Worm (Caenorhabditis elegans): ENCODE measurements around the gene dnj-23.

The dnj-23 gene

DNA sequence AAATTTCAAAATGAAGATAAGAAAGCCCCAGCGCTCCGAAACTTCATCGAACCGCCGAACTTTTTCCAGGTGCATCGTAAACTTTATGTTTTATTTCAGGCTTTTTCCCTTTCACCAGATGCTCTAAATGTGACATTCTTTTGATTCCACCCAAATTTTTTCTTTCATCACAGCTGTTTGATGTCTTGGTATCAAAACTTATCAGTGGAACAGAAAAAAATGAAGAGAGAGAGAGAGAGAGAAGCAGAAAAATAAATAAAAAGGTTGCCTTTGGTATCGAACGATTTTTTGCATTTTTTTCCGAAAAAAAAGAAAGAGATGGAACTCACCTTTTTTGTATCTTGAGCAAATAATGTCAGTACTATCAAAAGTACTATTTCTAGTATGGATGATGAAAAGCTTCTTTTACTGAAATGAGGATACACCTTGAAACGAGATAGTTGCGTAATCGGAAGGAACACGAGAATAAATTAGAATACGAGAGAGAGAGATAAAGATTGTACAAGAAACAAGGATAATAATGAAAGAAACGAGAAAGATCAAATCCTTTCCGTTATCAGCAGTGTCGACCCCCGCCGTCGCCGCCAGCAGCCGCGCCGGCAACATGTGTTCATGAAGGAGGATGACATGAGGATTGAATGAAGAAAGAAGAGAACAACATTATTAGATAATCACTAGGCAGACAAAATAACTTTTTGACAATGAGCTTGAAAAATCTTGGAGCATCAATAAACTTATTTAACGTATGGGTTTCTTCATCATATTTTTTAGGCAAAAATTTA lies 32.1 kb downstream of the dnj-23 start:
- TF ChIP-seq him-1 (tag; optimal IDR thresholded peaks at IDR 0.05) (no peak), W03F9.2 (tag; optimal IDR thresholded peaks at IDR 0.05) (no peak), dao-5 (tag; optimal IDR thresholded peaks at IDR 0.05) (no peak)

- no peak for TF ChIP-seq W03F9.2 (tag; optimal IDR thresholded peaks at IDR 0.05)
- no peak for TF ChIP-seq him-1 (tag; optimal IDR thresholded peaks at IDR 0.05)
- no peak for TF ChIP-seq dao-5 (tag; optimal IDR thresholded peaks at IDR 0.05)
These were observed 33.9 kb downstream of the dnj-23 start for ce11 chrII:9074492-9074891.

ce11 chrII:9072769-9073168 lies 35.6 kb downstream of the dnj-23 start:
- TF ChIP-seq him-1 (tag; optimal IDR thresholded peaks at IDR 0.05) (no peak), W03F9.2 (tag; optimal IDR thresholded peaks at IDR 0.05) (no peak), dao-5 (tag; optimal IDR thresholded peaks at IDR 0.05) (no peak)

ce11 chrII:9070740-9071139 lies 37.7 kb downstream of the dnj-23 start, which contains the start of gene T24B8.4:
T24B8.4 (minus strand) TSS chrII:9070840.
- TF ChIP-seq dao-5 (tag; optimal IDR thresholded peaks at IDR 0.05) (no peak), W03F9.2 (tag; optimal IDR thresholded peaks at IDR 0.05) (no peak), him-1 (tag; optimal IDR thresholded peaks at IDR 0.05) (no peak)

ce11 chrII:9069836-9070235 lies 38.6 kb downstream of the dnj-23 start:
- TF ChIP-seq him-1 (tag; optimal IDR thresholded peaks at IDR 0.05) (no peak), dao-5 (tag; optimal IDR thresholded peaks at IDR 0.05) (no peak), W03F9.2 (tag; optimal IDR thresholded peaks at IDR 0.05) (no peak)

DNA sequence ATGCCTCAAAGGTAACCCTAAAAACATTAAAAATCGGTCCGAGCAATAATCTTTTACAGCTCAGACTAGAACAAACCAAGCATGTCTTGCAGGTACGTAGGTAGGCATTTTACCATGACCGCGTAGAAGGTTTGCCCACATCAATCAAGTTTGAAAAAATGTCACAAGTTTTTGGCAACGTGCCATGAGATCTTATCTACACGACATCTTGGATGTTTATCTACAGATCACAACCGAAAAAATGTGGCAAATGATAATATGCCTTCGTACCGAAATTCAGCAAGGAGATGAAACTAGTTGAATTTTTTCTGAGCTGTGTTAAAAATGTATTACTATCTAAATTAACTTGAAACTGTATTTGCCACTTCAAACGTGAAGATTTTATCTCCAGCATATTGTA lies 44.0 kb downstream of the dnj-23 start:
- no peak for TF ChIP-seq dao-5 (tag; optimal IDR thresholded peaks at IDR 0.05)
- no peak for TF ChIP-seq W03F9.2 (tag; optimal IDR thresholded peaks at IDR 0.05)
- no peak for TF ChIP-seq him-1 (tag; optimal IDR thresholded peaks at IDR 0.05)

- TF ChIP-seq dao-5 (tag; optimal IDR thresholded peaks at IDR 0.05) (no peak), him-1 (tag; optimal IDR thresholded peaks at IDR 0.05) (no peak), W03F9.2 (tag; optimal IDR thresholded peaks at IDR 0.05) (no peak)
These were observed 45.0 kb downstream of the dnj-23 start for ce11 chrII:9063350-9063749.

- TF ChIP-seq him-1 (tag; optimal IDR thresholded peaks at IDR 0.05) (no peak), dao-5 (tag; optimal IDR thresholded peaks at IDR 0.05) (no peak), W03F9.2 (tag; optimal IDR thresholded peaks at IDR 0.05) (no peak)
These were observed 46.0 kb downstream of the dnj-23 start for ce11 chrII:9062261-9062948.

DNA sequence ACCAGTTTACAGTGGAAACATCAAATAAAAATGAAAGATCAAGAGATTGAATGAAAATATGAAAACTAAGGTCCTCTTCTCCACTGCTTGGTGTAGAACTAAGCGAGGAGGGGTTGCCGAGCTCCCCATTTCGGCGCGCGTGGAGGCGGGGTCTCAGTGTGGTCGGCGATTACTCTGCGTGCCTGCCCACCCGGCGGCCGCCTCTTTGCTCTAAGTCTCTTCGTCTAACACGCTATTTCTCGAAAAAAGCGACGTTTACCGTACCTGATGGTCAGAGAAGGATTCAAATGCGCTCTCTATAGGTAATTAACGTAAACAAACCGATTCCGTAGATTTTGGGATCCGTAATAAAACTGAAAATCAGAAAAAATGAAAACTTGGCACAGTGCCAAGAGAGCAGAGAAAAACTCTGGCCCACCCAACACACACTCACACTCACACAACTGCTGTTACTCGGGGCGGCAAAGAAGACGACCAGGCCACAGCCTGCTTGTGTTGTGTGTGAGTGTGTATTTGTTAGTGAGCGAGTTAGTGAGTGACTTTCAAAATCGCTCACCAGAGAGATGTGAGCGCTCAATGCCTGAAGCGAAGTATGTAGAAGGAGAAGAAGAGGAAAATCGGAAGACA lies 46.7 kb downstream of the dnj-23 start:
- no peak for TF ChIP-seq W03F9.2 (tag; optimal IDR thresholded peaks at IDR 0.05)
- peak; percentile 18 for TF ChIP-seq dao-5 (tag; optimal IDR thresholded peaks at IDR 0.05)
- TF ChIP-seq him-1 (tag; optimal IDR thresholded peaks at IDR 0.05): peak; percentile 31

- no peak for TF ChIP-seq dao-5 (tag; optimal IDR thresholded peaks at IDR 0.05)
- TF ChIP-seq him-1 (tag; optimal IDR thresholded peaks at IDR 0.05): no peak
- no peak for TF ChIP-seq W03F9.2 (tag; optimal IDR thresholded peaks at IDR 0.05)
These were observed 47.3 kb downstream of the dnj-23 start, which contains the start of gene T24B8.3 for ce11 chrII:9061099-9061498. T24B8.3 (minus strand) TSS chrII:9061137.

- TF ChIP-seq dao-5 (tag; optimal IDR thresholded peaks at IDR 0.05) (peak; percentile 9), W03F9.2 (tag; optimal IDR thresholded peaks at IDR 0.05) (peak; percentile 9), him-1 (tag; optimal IDR thresholded peaks at IDR 0.05) (peak; percentile 88)
These were observed 48.0 kb downstream of the dnj-23 start for ce11 chrII:9060332-9060840.

ce11 chrII:9059010-9059409 lies 49.4 kb downstream of the dnj-23 start:
- TF ChIP-seq W03F9.2 (tag; optimal IDR thresholded peaks at IDR 0.05) (no peak), him-1 (tag; optimal IDR thresholded peaks at IDR 0.05) (no peak), dao-5 (tag; optimal IDR thresholded peaks at IDR 0.05) (no peak)
